Worm (Caenorhabditis elegans) whole organism, midembryonic: ENCODE results near the gene F58A6.9.
"Not testable (repeated sequence)": the region's sequence is repeated elsewhere in the genome, so short reads cannot be mapped to it uniquely, and the experiment has no call there.

Experiments
- T22C8.4 ChIP-seq: fragments of 200-800 bp; sonication (Bioruptor generic); IDR thresholded peaks from 2 replicates; pipeline ENCODE4 v1.3.6; 2022; ENCODE audit warnings: missing genetic modification characterization, missing compliant biosample characterization
- flt-1 ChIP-seq: fragments of 200-800 bp; sonication (Bioruptor generic); IDR thresholded peaks from 2 replicates; pipeline ENCODE4 v1.3.6; 2022; ENCODE audit warnings: missing genetic modification characterization, missing compliant biosample characterization
- klf-2 ChIP-seq: fragments of 200-800 bp; sonication (Bioruptor generic); conservative IDR thresholded peaks from 2 replicates; pipeline ENCODE4 v1.3.6; 2022; ENCODE audit warnings: missing genetic modification reagents, missing genetic modification characterization, missing compliant biosample characterization
- med-1 ChIP-seq: sonication (generic microtip); optimal IDR thresholded peaks from 2 replicates; lab custom pipeline; 2017; ENCODE audit warnings: missing genetic modification characterization, mild to moderate bottlenecking, missing compliant biosample characterization, antibody characterized with exemption, missing genetic modification reagents; ENCODE audit not compliant: insufficient read depth
- ref-1 ChIP-seq: fragments of 200-800 bp; sonication (Bioruptor generic); conservative IDR thresholded peaks from 2 replicates; pipeline ENCODE4 v1.3.6; 2022; ENCODE audit warnings: missing genetic modification reagents, missing genetic modification characterization, missing compliant biosample characterization
- tab-1 ChIP-seq: fragments of 200-800 bp; sonication (Bioruptor generic); IDR thresholded peaks from 2 replicates; pipeline ENCODE4 v1.3.6; 2022; ENCODE audit warnings: missing genetic modification characterization, missing compliant biosample characterization
- ztf-23 ChIP-seq: fragments of 200-800 bp; sonication (Bioruptor generic); IDR thresholded peaks from 2 replicates; pipeline ENCODE4 v1.3.6; 2022; ENCODE audit warnings: missing genetic modification reagents, missing genetic modification characterization, missing compliant biosample characterization
- ztf-29 ChIP-seq: fragments of 200-800 bp; sonication (Bioruptor generic); IDR thresholded peaks from 2 replicates; pipeline ENCODE4 v1.3.6; 2022; ENCODE audit warnings: missing genetic modification reagents, missing genetic modification characterization, missing compliant biosample characterization

DNA sequence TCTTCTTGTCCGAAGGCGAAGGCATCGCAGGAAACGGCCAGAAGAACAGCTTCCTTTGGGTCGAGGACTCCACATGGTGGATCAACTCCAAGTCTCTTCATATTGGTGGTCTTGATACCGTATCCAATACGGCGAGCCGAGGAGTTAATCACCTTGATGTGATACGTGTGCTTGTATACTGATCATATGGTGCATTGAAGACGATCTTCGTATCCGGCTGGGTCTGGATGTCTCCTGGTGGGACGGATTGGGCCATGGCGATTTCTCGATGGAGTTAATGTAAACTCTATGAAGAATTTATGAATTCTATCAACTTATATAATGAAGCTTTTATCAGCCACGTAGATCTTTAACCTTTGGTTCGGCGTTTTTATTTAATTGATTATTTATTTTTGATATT lies 43.4 kb downstream of the F58A6.9 start, which contains the start of gene msp-74:
- TF ChIP-seq tab-1 (GFP tag; lab: Robert Waterston, UW); flt-1 (GFP tag; lab: Robert Waterston, UW); ref-1 (GFP tag; lab: Robert Waterston, UW); T22C8.4; ztf-23 (GFP tag; lab: Robert Waterston, UW); klf-2 (GFP tag; lab: Robert Waterston, UW); med-1; ztf-29: not testable (repeated sequence)
